Worm (Caenorhabditis elegans): ENCODE results near the gene lpr-5.

- TF ChIP-seq pqm-1 (tag; optimal IDR thresholded peaks at IDR 0.05) (no peak), egl-27 (tag; optimal IDR thresholded peaks at IDR 0.05) (no peak), ama-1 (optimal IDR thresholded peaks at IDR 0.05) (no peak), aha-1 (tag; optimal IDR thresholded peaks at IDR 0.05) (no peak), Y116A8C.19 (tag; optimal IDR thresholded peaks at IDR 0.05; ENCODE audit: borderline replicate concordance) (no peak), snpc-4 (tag; optimal IDR thresholded peaks at IDR 0.05) (no peak), nhr-11 (tag; optimal IDR thresholded peaks at IDR 0.05) (no peak)
Observed at ce11 chrX:11078150-11078549, 16.2 kb downstream of the lpr-5 start, which contains the start of gene W04G3.10.
